Fruit fly (Drosophila melanogaster): ENCODE measurements around the gene CG14270.

The CG14270 gene

DNA sequence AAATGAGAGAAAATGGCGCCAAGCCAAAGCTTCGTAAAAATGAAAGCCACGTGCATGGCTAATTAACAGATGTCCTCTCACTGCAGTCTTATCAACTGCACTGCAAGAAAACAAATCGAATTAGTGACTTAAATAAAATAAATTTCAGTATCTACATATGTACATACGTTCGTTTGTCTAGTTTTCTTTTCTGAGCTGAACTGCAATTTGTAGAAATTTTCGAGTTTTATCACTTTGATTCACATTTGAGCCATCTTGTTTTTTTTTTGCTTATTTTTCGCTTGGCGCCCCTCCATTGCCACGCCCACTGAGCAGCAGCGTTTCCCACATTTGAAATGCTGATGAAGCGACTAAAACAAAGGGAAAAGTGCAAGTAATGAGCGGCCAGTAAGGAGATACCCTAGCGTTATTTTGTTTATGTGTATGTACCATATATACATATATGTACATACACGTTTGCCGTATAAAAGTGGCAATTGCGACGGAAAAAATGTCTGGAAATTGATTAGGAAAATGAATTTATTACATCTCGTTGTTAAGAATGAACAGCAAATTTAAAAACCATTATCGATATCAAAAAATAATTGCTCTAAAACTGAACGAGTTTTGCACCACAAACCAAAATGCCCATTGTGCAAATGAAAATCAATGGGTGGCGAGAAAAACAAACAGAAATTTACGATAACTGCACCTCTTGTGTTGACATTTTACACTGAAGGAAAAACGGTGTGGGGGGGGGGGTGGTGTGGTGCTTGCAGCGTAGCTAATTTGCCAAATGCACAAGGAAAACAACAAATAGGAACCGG lies 37.3 kb downstream of the CG14270 start:
- TF ChIP-seq h (optimal IDR thresholded peaks at IDR 0.05) (no peak), insv (optimal IDR thresholded peaks at IDR 0.05) (no peak)

DNA sequence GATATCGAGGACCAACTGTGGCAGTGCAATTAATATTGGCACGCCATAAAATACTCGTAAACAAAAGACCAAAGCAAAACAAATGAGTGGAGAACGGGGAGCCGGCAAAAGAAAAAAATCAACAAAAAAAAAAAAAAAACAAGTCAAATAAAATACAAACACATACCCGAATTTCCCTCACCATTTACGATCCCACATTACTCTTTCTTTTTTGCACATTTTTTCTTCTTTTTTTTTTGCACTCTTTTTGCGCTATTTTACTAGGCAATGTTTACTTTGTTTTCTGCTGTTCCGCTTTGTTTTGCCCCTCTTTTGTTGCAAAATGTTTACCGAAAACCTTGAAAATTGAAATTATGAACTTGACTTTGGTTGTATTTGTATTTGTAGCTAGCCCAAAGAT lies 38.5 kb downstream of the CG14270 start:
- TF ChIP-seq psq (optimal IDR thresholded peaks at IDR 0.05) = no peak
- TF ChIP-seq insv (optimal IDR thresholded peaks at IDR 0.05) = no peak
- no peak for TF ChIP-seq Sin3A (optimal IDR thresholded peaks at IDR 0.05)
- TF ChIP-seq h (optimal IDR thresholded peaks at IDR 0.05) = no peak
- TF ChIP-seq ttk (optimal IDR thresholded peaks at IDR 0.05) = no peak
- no peak for TF ChIP-seq Myc (optimal IDR thresholded peaks at IDR 0.05)

DNA sequence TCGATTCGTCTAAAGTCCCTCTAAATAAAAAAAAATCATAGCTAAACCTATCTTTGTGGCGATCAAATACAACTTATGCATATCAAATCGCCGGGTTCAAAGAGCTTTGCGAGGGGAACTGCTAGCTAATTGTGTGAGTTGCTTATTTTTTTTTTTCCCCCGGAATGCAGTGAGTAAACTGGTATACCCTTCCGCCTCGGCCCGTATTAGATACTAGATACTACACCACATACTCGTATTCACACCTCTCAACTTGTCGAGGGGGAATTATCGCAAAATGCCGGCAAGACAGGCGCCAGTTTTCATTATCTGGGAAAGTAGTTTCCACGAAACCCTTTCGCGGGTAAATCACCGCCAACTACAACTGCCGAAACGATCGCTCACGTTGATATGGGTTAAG lies 39.0 kb downstream of the CG14270 start:
- TF ChIP-seq Sin3A (optimal IDR thresholded peaks at IDR 0.05) (no peak), Myc (optimal IDR thresholded peaks at IDR 0.05) (no peak), ttk (optimal IDR thresholded peaks at IDR 0.05) (no peak), psq (optimal IDR thresholded peaks at IDR 0.05) (no peak), h (optimal IDR thresholded peaks at IDR 0.05) (no peak), insv (optimal IDR thresholded peaks at IDR 0.05) (no peak)

DNA sequence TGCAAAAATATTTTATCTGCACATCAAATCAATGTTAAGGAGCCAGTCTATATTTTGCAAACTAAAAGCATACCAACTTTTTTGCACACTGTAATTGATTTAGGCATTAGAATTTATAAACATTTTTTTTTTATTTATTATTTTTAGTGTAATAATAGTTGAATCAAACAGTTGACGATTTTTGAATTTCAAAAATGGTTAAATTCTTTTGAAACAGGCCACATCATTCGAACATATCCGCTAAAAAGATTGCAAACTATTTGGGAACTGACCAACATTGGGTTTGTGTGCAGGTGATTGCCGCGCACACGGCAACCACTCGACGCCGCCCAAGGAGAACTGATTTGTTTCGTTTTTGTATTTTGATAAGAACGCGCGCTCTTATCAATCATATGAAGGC lies 40.4 kb downstream of the CG14270 start:
- TF ChIP-seq Sin3A (optimal IDR thresholded peaks at IDR 0.05) (no peak), psq (optimal IDR thresholded peaks at IDR 0.05) (no peak), ttk (optimal IDR thresholded peaks at IDR 0.05) (no peak)

DNA sequence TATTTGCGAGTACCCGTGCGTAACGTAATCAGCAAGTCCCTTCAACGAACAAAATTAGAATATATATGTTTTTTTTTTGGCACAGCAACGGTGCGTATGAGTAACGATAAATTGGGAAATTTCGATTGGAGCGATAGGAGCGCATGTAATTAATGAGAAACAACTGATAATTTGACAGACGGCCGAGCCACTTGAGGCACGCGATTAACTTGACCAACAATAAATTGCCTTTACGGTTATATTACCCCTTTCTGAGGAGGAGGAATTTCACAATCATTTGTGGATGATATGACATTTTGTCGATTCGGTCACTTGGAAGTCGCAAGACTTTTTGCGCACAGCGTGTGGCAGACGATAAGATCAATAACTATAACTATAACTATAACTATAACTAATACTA lies 41.3 kb downstream of the CG14270 start:
- TF ChIP-seq psq (optimal IDR thresholded peaks at IDR 0.05) = no peak
- no peak for TF ChIP-seq h (optimal IDR thresholded peaks at IDR 0.05)
- TF ChIP-seq Myc (optimal IDR thresholded peaks at IDR 0.05) = no peak
- no peak for TF ChIP-seq insv (optimal IDR thresholded peaks at IDR 0.05)
- no peak for TF ChIP-seq Sin3A (optimal IDR thresholded peaks at IDR 0.05)
- TF ChIP-seq ttk (optimal IDR thresholded peaks at IDR 0.05) = no peak

DNA sequence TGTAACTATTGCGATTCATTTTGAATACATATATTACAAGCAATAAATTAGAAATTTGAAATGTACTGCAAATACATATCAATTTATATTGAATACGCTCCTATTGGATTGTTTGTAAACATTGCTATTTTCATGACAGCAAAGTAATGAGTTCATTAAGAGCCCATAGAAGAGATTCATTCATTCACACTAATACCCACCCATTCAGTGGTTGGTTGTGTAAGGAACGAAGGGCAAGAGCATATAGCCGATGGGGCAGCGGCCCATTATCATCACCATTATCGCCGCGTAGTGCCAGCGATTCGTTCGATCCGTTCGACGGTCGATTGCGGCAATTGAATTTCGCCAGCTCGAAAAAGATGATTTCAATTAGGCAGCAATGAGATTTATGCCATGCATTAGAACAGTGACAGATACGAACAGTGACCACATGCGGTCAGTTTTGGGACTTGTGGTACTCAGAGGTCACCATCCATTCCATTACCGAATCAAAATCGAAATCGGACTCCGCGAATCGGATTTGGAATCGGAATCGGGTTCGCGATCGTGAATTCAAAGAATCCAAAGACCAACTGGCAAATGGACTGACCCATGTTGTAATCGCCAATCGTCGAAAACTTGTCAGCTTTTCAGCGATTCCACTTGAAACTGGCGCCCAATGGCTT lies 42.5 kb downstream of the CG14270 start:
- TF ChIP-seq psq (optimal IDR thresholded peaks at IDR 0.05) (no peak), insv (optimal IDR thresholded peaks at IDR 0.05) (no peak), Sin3A (optimal IDR thresholded peaks at IDR 0.05) (no peak), ttk (optimal IDR thresholded peaks at IDR 0.05) (no peak), Myc (optimal IDR thresholded peaks at IDR 0.05) (no peak), h (optimal IDR thresholded peaks at IDR 0.05) (no peak)

DNA sequence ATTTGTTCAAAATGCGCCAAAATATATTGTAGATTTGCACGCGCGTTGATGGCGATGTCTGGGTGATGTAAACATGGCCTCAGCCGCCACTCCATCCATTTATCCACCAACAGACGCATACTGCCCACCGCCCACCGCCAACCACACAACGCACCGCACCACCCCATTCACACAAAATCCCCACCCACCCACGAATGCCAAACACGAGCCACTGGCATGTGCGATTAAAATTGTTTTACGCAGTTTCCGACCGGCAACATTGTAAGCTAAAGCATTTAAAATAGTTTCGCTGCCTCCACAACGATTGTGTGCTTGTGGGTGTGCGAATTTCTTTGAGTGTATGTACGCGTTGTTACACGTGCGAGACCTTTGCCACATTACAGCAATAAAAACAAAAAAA lies 44.7 kb downstream of the CG14270 start:
- TF ChIP-seq psq (optimal IDR thresholded peaks at IDR 0.05) (no peak), insv (optimal IDR thresholded peaks at IDR 0.05) (no peak), Myc (optimal IDR thresholded peaks at IDR 0.05) (no peak), h (optimal IDR thresholded peaks at IDR 0.05) (no peak), Sin3A (optimal IDR thresholded peaks at IDR 0.05) (no peak), ttk (optimal IDR thresholded peaks at IDR 0.05) (no peak)

DNA sequence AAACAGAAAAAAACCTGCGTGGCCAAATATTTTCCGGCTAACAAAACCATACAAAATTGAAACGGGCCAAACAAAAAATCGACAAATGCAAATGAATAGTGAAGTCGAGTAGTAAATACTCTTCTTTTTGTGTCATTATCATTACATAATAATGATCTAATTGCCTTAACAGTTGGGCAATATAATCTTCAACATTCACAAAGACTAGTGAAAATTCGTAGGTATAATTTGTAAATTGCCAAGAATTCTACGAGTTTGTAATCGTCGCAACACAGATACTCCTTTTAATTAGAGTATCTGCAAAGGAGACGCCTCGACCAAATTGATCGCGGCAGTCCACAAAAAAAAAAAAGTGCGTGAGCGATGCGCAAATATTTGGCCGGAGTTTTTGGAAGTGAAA lies 47.7 kb downstream of the CG14270 start:
- no peak for TF ChIP-seq ttk (optimal IDR thresholded peaks at IDR 0.05)
- no peak for TF ChIP-seq Myc (optimal IDR thresholded peaks at IDR 0.05)
- no peak for TF ChIP-seq Sin3A (optimal IDR thresholded peaks at IDR 0.05)
- TF ChIP-seq insv (optimal IDR thresholded peaks at IDR 0.05) = no peak
- no peak for TF ChIP-seq h (optimal IDR thresholded peaks at IDR 0.05)
- no peak for TF ChIP-seq psq (optimal IDR thresholded peaks at IDR 0.05)

DNA sequence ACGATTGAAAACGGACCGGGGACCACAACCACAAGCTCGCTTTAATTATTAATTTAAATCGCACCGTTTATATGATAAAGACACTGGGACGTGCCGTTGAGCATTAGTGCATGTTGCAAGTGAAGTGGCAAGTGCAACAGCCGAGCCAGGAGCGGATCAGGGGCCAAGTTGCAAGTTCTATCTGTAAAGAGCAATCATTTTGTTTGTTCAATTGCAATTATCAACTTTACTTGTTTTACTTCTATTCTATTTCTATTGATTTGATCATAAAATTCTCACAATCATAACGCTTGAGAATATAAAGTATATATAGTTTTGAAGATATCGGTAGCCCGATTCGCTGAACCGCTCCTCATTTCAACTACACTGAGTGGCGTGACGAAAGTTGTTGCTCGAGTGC lies 49.0 kb downstream of the CG14270 start:
- no peak for TF ChIP-seq Myc (optimal IDR thresholded peaks at IDR 0.05)
- TF ChIP-seq Sin3A (optimal IDR thresholded peaks at IDR 0.05) = no peak
- no peak for TF ChIP-seq psq (optimal IDR thresholded peaks at IDR 0.05)
- TF ChIP-seq h (optimal IDR thresholded peaks at IDR 0.05) = no peak
- no peak for TF ChIP-seq ttk (optimal IDR thresholded peaks at IDR 0.05)
- TF ChIP-seq insv (optimal IDR thresholded peaks at IDR 0.05) = no peak

DNA sequence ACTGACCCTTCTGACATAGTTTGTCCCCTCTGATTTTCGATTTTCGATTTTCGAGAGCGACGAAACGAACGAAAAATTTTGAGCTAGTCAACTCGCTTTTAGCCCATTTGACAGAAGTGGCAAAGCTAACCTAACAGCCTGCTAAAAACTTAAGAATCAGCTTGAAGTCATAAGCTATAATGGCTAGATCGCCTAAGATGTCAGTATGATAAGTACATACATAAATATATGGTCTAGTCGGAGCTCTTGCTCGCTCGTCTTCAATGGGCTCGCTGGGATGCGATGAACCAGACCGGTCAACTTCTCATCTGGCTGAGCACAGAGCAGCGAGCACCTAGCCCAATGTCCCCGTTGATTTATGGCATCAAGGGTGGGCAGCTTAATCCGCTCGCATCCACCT lies 49.5 kb downstream of the CG14270 start, which contains the start of gene CG14269:
Gene CG14269 (minus strand): TSS at position 101 of the 400 bp plus-strand sequence.
- TF ChIP-seq psq (optimal IDR thresholded peaks at IDR 0.05) (no peak), Myc (optimal IDR thresholded peaks at IDR 0.05) (no peak), h (optimal IDR thresholded peaks at IDR 0.05) (no peak), ttk (optimal IDR thresholded peaks at IDR 0.05) (no peak), Sin3A (optimal IDR thresholded peaks at IDR 0.05) (no peak), insv (optimal IDR thresholded peaks at IDR 0.05) (no peak)
